Fruit fly (Drosophila melanogaster) Kc167 (cell line): ENCODE measurements around the gene cic.

Experiments used
- h ChIP-seq: fragments of >200 bp; optimal IDR thresholded peaks from 3 replicates; lab custom pipeline; 2018; ENCODE audit warnings: missing external identifiers
- ttk ChIP-seq: sonication (Bioruptor generic); optimal IDR thresholded peaks from 2 replicates; lab custom pipeline; 2017; ENCODE audit warnings: missing external identifiers

DNA sequence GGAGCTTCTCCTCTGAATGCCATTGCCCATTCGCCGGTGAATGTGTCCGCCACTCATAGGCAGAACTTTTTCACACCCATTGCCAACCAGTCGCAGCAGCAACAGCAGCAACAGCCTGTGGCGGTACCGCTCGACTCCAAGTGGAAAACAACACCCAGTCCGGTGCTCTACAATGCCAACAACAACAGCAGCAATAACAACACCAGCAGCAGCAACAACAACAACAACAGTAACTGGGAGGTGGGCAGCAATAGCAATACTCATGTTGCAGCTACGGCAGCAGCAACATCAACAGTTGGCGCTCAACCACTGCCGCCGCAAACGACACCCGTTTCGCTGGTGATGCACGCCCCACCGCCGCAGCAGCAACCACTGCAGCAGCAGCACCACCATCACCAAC is 41.1 kb downstream of the cic start:
- TF ChIP-seq h: no peak
- no peak for TF ChIP-seq ttk (lab: Kevin White, UChicago)
